Worm (Caenorhabditis elegans) whole organism, young adult: ENCODE measurements around the gene cng-3.

Experiments used
- B0035.1 ChIP-seq: sonication (generic microtip); optimal IDR thresholded peaks from 2 replicates; lab custom pipeline; 2016; ENCODE audit warnings: missing genetic modification characterization, mild to moderate bottlenecking, missing compliant biosample characterization, missing genotype, missing genetic modification reagents
- B0336.3 ChIP-seq: fragments of 200-800 bp; sonication (Bioruptor generic); IDR thresholded peaks from 2 replicates; pipeline ENCODE4 v1.3.6; 2022; ENCODE audit warnings: missing genetic modification characterization, missing compliant biosample characterization
- C17E4.6 ChIP-seq: fragments of 200-800 bp; sonication (Bioruptor generic); IDR thresholded peaks from 2 replicates; pipeline ENCODE4 v1.3.6; 2022; ENCODE audit warnings: missing genetic modification reagents, missing genetic modification characterization, missing compliant biosample characterization
- F33H1.4 ChIP-seq: fragments of 200-800 bp; sonication (Bioruptor generic); IDR thresholded peaks from 2 replicates; pipeline ENCODE4 v1.3.6; 2022; ENCODE audit warnings: missing genetic modification reagents, missing genetic modification characterization, missing compliant biosample characterization
- bed-2 ChIP-seq: fragments of 200-800 bp; sonication (Bioruptor generic); IDR thresholded peaks from 2 replicates; pipeline ENCODE4 v1.3.6; 2022; ENCODE audit warnings: missing genetic modification reagents, missing genetic modification characterization, missing compliant biosample characterization
- egl-44 ChIP-seq: fragments of 200-800 bp; sonication (Bioruptor generic); IDR thresholded peaks from 2 replicates; pipeline ENCODE4 v1.3.6; 2022; ENCODE audit warnings: missing genetic modification reagents, missing genetic modification characterization, missing compliant biosample characterization
- gei-17 ChIP-seq: fragments of 200-800 bp; sonication (Bioruptor generic); optimal IDR thresholded peaks from 2 replicates; lab custom pipeline; 2018; ENCODE audit warnings: mild to moderate bottlenecking, missing genetic modification characterization, missing compliant biosample characterization
- lsl-1 ChIP-seq: fragments of 200-800 bp; sonication (Bioruptor generic); optimal IDR thresholded peaks from 2 replicates; lab custom pipeline; 2018; ENCODE audit warnings: mild to moderate bottlenecking, missing genetic modification characterization, moderate library complexity, missing compliant biosample characterization
- snpc-4 ChIP-seq, 5 experiments: fragments of 150-350 bp in 1 of 5; sonication (generic microtip) in 4 of 5; optimal IDR thresholded peaks; 2 replicates each; lab custom pipeline; 2014 to 2018; ENCODE audit warnings: missing genetic modification characterization in 5 of 5, missing biosample characterization in 3 of 5, antibody characterized with exemption in 2 of 5, mild to moderate bottlenecking in 2 of 5, missing compliant biosample characterization in 2 of 5, missing genotype in 2 of 5, moderate library complexity in 2 of 5, missing genetic modification reagents in 1 of 5
- unc-130 ChIP-seq: sonication (generic microtip); optimal IDR thresholded peaks from 2 replicates; lab custom pipeline; 2016; ENCODE audit warnings: missing genetic modification reagents, missing genetic modification characterization, missing compliant biosample characterization
- unc-62 ChIP-seq: fragments of 150-350 bp; optimal IDR thresholded peaks from 2 replicates; lab custom pipeline; 2014; ENCODE audit warnings: missing biosample characterization, missing genetic modification reagents, missing genetic modification characterization
- xnd-1 ChIP-seq: sonication (generic microtip); optimal IDR thresholded peaks from 2 replicates; lab custom pipeline; 2016; ENCODE audit warnings: missing genotype, missing genetic modification reagents, missing genetic modification characterization, missing compliant biosample characterization
- ztf-18 ChIP-seq: sonication (generic microtip); optimal IDR thresholded peaks from 2 replicates; lab custom pipeline; 2016; ENCODE audit warnings: missing genotype, mild to moderate bottlenecking, missing genetic modification characterization, missing compliant biosample characterization
- ztf-25 ChIP-seq: fragments of 200-800 bp; sonication (Bioruptor generic); IDR thresholded peaks from 2 replicates; pipeline ENCODE4 v1.3.6; 2022; ENCODE audit warnings: missing genetic modification reagents, missing genetic modification characterization, missing compliant biosample characterization

DNA sequence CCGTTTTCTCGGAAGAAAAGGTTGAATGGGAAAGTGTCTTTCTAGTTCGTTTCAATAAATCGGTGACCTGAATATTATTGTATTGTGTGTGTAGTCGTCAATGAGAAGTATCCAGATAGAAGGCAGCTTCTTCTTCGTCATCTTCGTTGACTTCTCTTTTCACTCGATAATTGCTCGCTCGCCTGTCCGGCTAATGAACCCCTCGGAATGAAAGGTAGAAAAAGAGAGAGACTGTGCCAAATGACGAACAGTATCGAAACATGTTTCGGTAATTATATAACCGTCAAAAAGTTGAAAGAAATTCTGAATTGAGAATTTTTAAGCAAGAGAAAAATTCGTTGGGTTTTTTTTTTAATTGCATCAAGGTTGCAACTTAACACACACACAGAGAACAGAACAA, 23.4 kb downstream of the cng-3 start, which contains the start of gene cutl-17:
- TF ChIP-seq lsl-1 (GFP tag; lab: Kevin White, UChicago), result no peak
- no peak for TF ChIP-seq egl-44 (GFP tag; lab: Robert Waterston, UW)
- TF ChIP-seq F33H1.4 (GFP tag; lab: Robert Waterston, UW), result no peak
- no peak for TF ChIP-seq C17E4.6 (GFP tag; lab: Robert Waterston, UW)
- TF ChIP-seq bed-2 (GFP tag; lab: Robert Waterston, UW), result no peak
- TF ChIP-seq unc-62, result no peak
- TF ChIP-seq gei-17, result no peak
- no peak for TF ChIP-seq snpc-4 (GFP tag; optimal IDR thresholded peaks at IDR 0.05; lab: Kevin White, UChicago)
- TF ChIP-seq snpc-4 (tag; optimal IDR thresholded peaks at IDR 0.05; lab: Kevin White, UChicago), result no peak
- TF ChIP-seq B0336.3, result no peak
- no peak for TF ChIP-seq ztf-25 (GFP tag; lab: Robert Waterston, UW)
- TF ChIP-seq ztf-18 (tag; lab: Kevin White, UChicago), result no peak
- no peak for TF ChIP-seq B0035.1
- TF ChIP-seq unc-130 (GFP tag; lab: Kevin White, UChicago), result no peak
- no peak for TF ChIP-seq xnd-1 (tag; lab: Kevin White, UChicago)
